Worm (Caenorhabditis elegans) whole organism, midembryonic: ENCODE measurements around the gene pph-2.

Source experiments
- T22C8.4 ChIP-seq: fragments of 200-800 bp; sonication (Bioruptor generic); IDR thresholded peaks from 2 replicates; pipeline ENCODE4 v1.3.6; 2022; ENCODE audit warnings: missing genetic modification characterization, missing compliant biosample characterization
- cog-1 ChIP-seq: sonication (generic microtip); optimal IDR thresholded peaks from 2 replicates; lab custom pipeline; 2016; ENCODE audit warnings: missing genetic modification characterization, missing compliant biosample characterization
- flt-1 ChIP-seq: fragments of 200-800 bp; sonication (Bioruptor generic); IDR thresholded peaks from 2 replicates; pipeline ENCODE4 v1.3.6; 2022; ENCODE audit warnings: missing genetic modification characterization, missing compliant biosample characterization
- klf-2 ChIP-seq: fragments of 200-800 bp; sonication (Bioruptor generic); conservative IDR thresholded peaks from 2 replicates; pipeline ENCODE4 v1.3.6; 2022; ENCODE audit warnings: missing genetic modification reagents, missing genetic modification characterization, missing compliant biosample characterization
- med-1 ChIP-seq: sonication (generic microtip); optimal IDR thresholded peaks from 2 replicates; lab custom pipeline; 2017; ENCODE audit warnings: missing genetic modification characterization, mild to moderate bottlenecking, missing compliant biosample characterization, antibody characterized with exemption, missing genetic modification reagents; ENCODE audit not compliant: insufficient read depth
- ref-1 ChIP-seq: fragments of 200-800 bp; sonication (Bioruptor generic); conservative IDR thresholded peaks from 2 replicates; pipeline ENCODE4 v1.3.6; 2022; ENCODE audit warnings: missing genetic modification reagents, missing genetic modification characterization, missing compliant biosample characterization
- tab-1 ChIP-seq: fragments of 200-800 bp; sonication (Bioruptor generic); IDR thresholded peaks from 2 replicates; pipeline ENCODE4 v1.3.6; 2022; ENCODE audit warnings: missing genetic modification characterization, missing compliant biosample characterization
- ztf-23 ChIP-seq: fragments of 200-800 bp; sonication (Bioruptor generic); IDR thresholded peaks from 2 replicates; pipeline ENCODE4 v1.3.6; 2022; ENCODE audit warnings: missing genetic modification reagents, missing genetic modification characterization, missing compliant biosample characterization
- ztf-29 ChIP-seq: fragments of 200-800 bp; sonication (Bioruptor generic); IDR thresholded peaks from 2 replicates; pipeline ENCODE4 v1.3.6; 2022; ENCODE audit warnings: missing genetic modification reagents, missing genetic modification characterization, missing compliant biosample characterization

The pph-2 gene

ce11 chrIV:11871083-11871482 lies 6.5 kb downstream of the pph-2 start:
- TF ChIP-seq cog-1 (tag; lab: Kevin White, UChicago) (no peak), flt-1 (GFP tag; lab: Robert Waterston, UW) (no peak), ref-1 (no peak), ztf-23 (GFP tag; lab: Robert Waterston, UW) (0 out of 2 replicates have a peak, but pooled peaks have one; percentile 15)

ce11 chrIV:11868452-11868851 lies 9.1 kb downstream of the pph-2 start:
- TF ChIP-seq cog-1 (tag; lab: Kevin White, UChicago) (no peak), klf-2 (GFP tag; lab: Robert Waterston, UW) (no peak), ztf-29 (GFP tag; lab: Robert Waterston, UW) (no peak), tab-1 (no peak), ztf-23 (GFP tag; lab: Robert Waterston, UW) (no peak), flt-1 (GFP tag; lab: Robert Waterston, UW) (no peak), ref-1 (no peak), med-1 (GFP tag; lab: Kevin White, UChicago) (no peak), T22C8.4 (GFP tag; lab: Robert Waterston, UW) (no peak)

ce11 chrIV:11867652-11868232 lies 9.8 kb downstream of the pph-2 start:
- no peak for TF ChIP-seq klf-2 (GFP tag; lab: Robert Waterston, UW)

- TF ChIP-seq cog-1 (tag; lab: Kevin White, UChicago) (no peak), klf-2 (GFP tag; lab: Robert Waterston, UW) (no peak), T22C8.4 (GFP tag; lab: Robert Waterston, UW) (no peak), flt-1 (GFP tag; lab: Robert Waterston, UW) (no peak), ref-1 (no peak), ztf-29 (GFP tag; lab: Robert Waterston, UW) (no peak), med-1 (GFP tag; lab: Kevin White, UChicago) (no peak), ztf-23 (GFP tag; lab: Robert Waterston, UW) (no peak), tab-1 (no peak)
These were observed 13.3 kb downstream of the pph-2 start, which contains the start of gene trpa-1 for ce11 chrIV:11864226-11864625. TSS of gene trpa-1 (plus strand) at chrIV:11864526.

ce11 chrIV:11863428-11863827 lies 14.1 kb downstream of the pph-2 start:
- no peak for TF ChIP-seq flt-1 (GFP tag; lab: Robert Waterston, UW)
- no peak for TF ChIP-seq klf-2 (GFP tag; lab: Robert Waterston, UW)
- no peak for TF ChIP-seq ztf-29 (GFP tag; lab: Robert Waterston, UW)
- TF ChIP-seq cog-1 (tag; lab: Kevin White, UChicago) = no peak
- no peak for TF ChIP-seq med-1 (GFP tag; lab: Kevin White, UChicago)
- TF ChIP-seq tab-1 = no peak
- TF ChIP-seq ztf-23 (GFP tag; lab: Robert Waterston, UW) = no peak
- TF ChIP-seq T22C8.4 (GFP tag; lab: Robert Waterston, UW) = no peak
- no peak for TF ChIP-seq ref-1

- TF ChIP-seq ztf-23 (GFP tag; lab: Robert Waterston, UW) (no peak), cog-1 (tag; lab: Kevin White, UChicago) (no peak), ztf-29 (GFP tag; lab: Robert Waterston, UW) (no peak), T22C8.4 (GFP tag; lab: Robert Waterston, UW) (no peak), tab-1 (no peak), med-1 (GFP tag; lab: Kevin White, UChicago) (no peak), flt-1 (GFP tag; lab: Robert Waterston, UW) (no peak), ref-1 (no peak), klf-2 (GFP tag; lab: Robert Waterston, UW) (no peak)
These were observed 17.5 kb downstream of the pph-2 start, which contains the start of gene mob-1 for ce11 chrIV:11859995-11860605. TSS of gene mob-1 (plus strand) at chrIV:11860555.

- TF ChIP-seq klf-2 (GFP tag; lab: Robert Waterston, UW) = no peak
- no peak for TF ChIP-seq ztf-23 (GFP tag; lab: Robert Waterston, UW)
- TF ChIP-seq flt-1 (GFP tag; lab: Robert Waterston, UW) = no peak
- TF ChIP-seq ref-1 = no peak
- no peak for TF ChIP-seq tab-1
- TF ChIP-seq T22C8.4 (GFP tag; lab: Robert Waterston, UW) = no peak
- TF ChIP-seq med-1 (GFP tag; lab: Kevin White, UChicago) = no peak
- TF ChIP-seq cog-1 (tag; lab: Kevin White, UChicago) = no peak
- TF ChIP-seq ztf-29 (GFP tag; lab: Robert Waterston, UW) = no peak
These were observed 19.4 kb downstream of the pph-2 start, which contains the start of gene let-92 for ce11 chrIV:11858142-11858541. TSS of gene let-92 (plus strand) at chrIV:11858442.

- no peak for TF ChIP-seq ref-1
- TF ChIP-seq klf-2 (GFP tag; lab: Robert Waterston, UW) = no peak
- TF ChIP-seq cog-1 (tag; lab: Kevin White, UChicago) = peak; percentile 53
These were observed 20.4 kb downstream of the pph-2 start for ce11 chrIV:11857159-11857565.

ce11 chrIV:11855900-11856660 lies 21.5 kb downstream of the pph-2 start, which contains the start of gene ech-2:
TSS of gene ech-2 (minus strand) at chrIV:11856351.
- TF ChIP-seq cog-1 (tag; lab: Kevin White, UChicago) (no peak), med-1 (GFP tag; lab: Kevin White, UChicago) (no peak), flt-1 (GFP tag; lab: Robert Waterston, UW) (no peak), ztf-29 (GFP tag; lab: Robert Waterston, UW) (no peak), klf-2 (GFP tag; lab: Robert Waterston, UW) (no peak), T22C8.4 (GFP tag; lab: Robert Waterston, UW) (no peak), ref-1 (no peak), ztf-23 (GFP tag; lab: Robert Waterston, UW) (no peak), tab-1 (no peak)
